Worm (Caenorhabditis elegans) whole organism, L4 larva: ENCODE data around the gene tyr-6.

Source experiments
- F26F4.8 ChIP-seq: fragments of 200-800 bp; sonication (Bioruptor generic); conservative IDR thresholded peaks from 2 replicates; pipeline ENCODE4 v1.3.6; 2022; ENCODE audit warnings: missing genetic modification characterization, missing compliant biosample characterization
- Y105C5A.15 ChIP-seq: fragments of 200-800 bp; sonication (Bioruptor generic); IDR thresholded peaks from 2 replicates; pipeline ENCODE4 v1.3.6; 2022; ENCODE audit warnings: missing genetic modification characterization, missing compliant biosample characterization
- Y48G9A.11 ChIP-seq: fragments of 200-800 bp; sonication (Bioruptor generic); IDR thresholded peaks from 2 replicates; pipeline ENCODE4 v1.3.6; 2022; ENCODE audit warnings: missing genetic modification reagents, missing genetic modification characterization, missing compliant biosample characterization
- ZK546.5 ChIP-seq, 2 experiments: sonication (generic microtip); optimal IDR thresholded peaks; 2 replicates each; lab custom pipeline; 2017; ENCODE audit warnings: missing biosample characterization in 2 of 2, missing genetic modification characterization in 2 of 2
- aha-1 ChIP-seq: fragments of 150-350 bp; peaks from one replicate; lab custom pipeline; 2014; ENCODE audit warnings: missing biosample characterization, missing genetic modification characterization
- ama-1 ChIP-seq: fragments of 150-350 bp; optimal IDR thresholded peaks from 2 replicates; lab custom pipeline; 2014; ENCODE audit warnings: inconsistent platforms, mixed read lengths
- arid-1 ChIP-seq: fragments of 200-800 bp; sonication (Bioruptor generic); conservative IDR thresholded peaks from 2 replicates; pipeline ENCODE4 v1.3.6; 2022; ENCODE audit warnings: missing genetic modification reagents, missing genetic modification characterization, missing compliant biosample characterization
- ceh-20 ChIP-seq: fragments of 200-800 bp; sonication (Bioruptor generic); IDR thresholded peaks from 2 replicates; pipeline ENCODE4 v1.3.6; 2022; ENCODE audit warnings: missing genetic modification reagents, missing genetic modification characterization, missing compliant biosample characterization
- ces-1 ChIP-seq: fragments of 150-350 bp; sonication (generic microtip); optimal IDR thresholded peaks from 4 replicates; lab custom pipeline; 2014; ENCODE audit warnings: missing biosample characterization, missing genetic modification reagents, missing genetic modification characterization
- cey-2 ChIP-seq: sonication (generic microtip); optimal IDR thresholded peaks from 3 replicates; lab custom pipeline; 2017; ENCODE audit warnings: missing genetic modification characterization, mild to moderate bottlenecking, missing compliant biosample characterization, antibody characterized with exemption, borderline replicate concordance; ENCODE audit not compliant: insufficient read depth
- ctbp-1 ChIP-seq: fragments of 200-800 bp; sonication (Bioruptor generic); IDR thresholded peaks from 2 replicates; pipeline ENCODE4 v1.3.6; 2022; ENCODE audit warnings: missing genetic modification reagents, missing genetic modification characterization, missing compliant biosample characterization
- dmd-9 ChIP-seq: fragments of 200-800 bp; sonication (Bioruptor generic); IDR thresholded peaks from 2 replicates; pipeline ENCODE4 v1.3.6; 2022; ENCODE audit warnings: missing genetic modification reagents, missing genetic modification characterization, missing compliant biosample characterization
- hlh-11 ChIP-seq: fragments of 200-800 bp; sonication (Bioruptor generic); optimal IDR thresholded peaks from 2 replicates; lab custom pipeline; 2018; ENCODE audit warnings: mild to moderate bottlenecking, missing genetic modification characterization, missing compliant biosample characterization
- lin-13 ChIP-seq: fragments of 150-350 bp; optimal IDR thresholded peaks from 2 replicates; lab custom pipeline; 2014; ENCODE audit warnings: missing biosample characterization, missing genetic modification reagents, missing genetic modification characterization
- lin-39 ChIP-seq: fragments of 150-350 bp; optimal IDR thresholded peaks from 2 replicates; lab custom pipeline; 2014; ENCODE audit warnings: missing biosample characterization, missing genetic modification reagents, missing genetic modification characterization
- lir-3 ChIP-seq: sonication (generic microtip); optimal IDR thresholded peaks from 2 replicates; lab custom pipeline; 2016; ENCODE audit warnings: mild to moderate bottlenecking, missing genetic modification characterization, missing compliant biosample characterization
- madf-5 ChIP-seq, 2 experiments: fragments of 200-800 bp; sonication (Bioruptor generic); IDR thresholded peaks; 2 replicates each; pipeline ENCODE4 v1.3.6; 2022; ENCODE audit warnings: missing compliant biosample characterization in 2 of 2, missing genetic modification characterization in 2 of 2
- mep-1 ChIP-seq: fragments of 150-350 bp; sonication (generic microtip); optimal IDR thresholded peaks from 3 replicates; lab custom pipeline; 2014; ENCODE audit warnings: missing biosample characterization, missing genetic modification characterization
- nhr-102 ChIP-seq: sonication (generic microtip); optimal IDR thresholded peaks from 2 replicates; lab custom pipeline; 2016; ENCODE audit warnings: mild to moderate bottlenecking, missing genetic modification characterization, moderate library complexity, missing compliant biosample characterization
- nhr-111 ChIP-seq: fragments of 200-800 bp; sonication (Bioruptor generic); optimal IDR thresholded peaks from 2 replicates; lab custom pipeline; 2018; ENCODE audit warnings: mild to moderate bottlenecking, missing genetic modification characterization, missing compliant biosample characterization
- nhr-25 ChIP-seq: sonication (generic microtip); optimal IDR thresholded peaks from 2 replicates; lab custom pipeline; 2017; ENCODE audit warnings: missing genetic modification characterization, mild to moderate bottlenecking, missing compliant biosample characterization, antibody characterized with exemption, moderate library complexity, borderline replicate concordance; ENCODE audit not compliant: insufficient read depth
- php-3 ChIP-seq: fragments of 200-800 bp; sonication (Bioruptor generic); IDR thresholded peaks from 2 replicates; pipeline ENCODE4 v1.3.6; 2022; ENCODE audit warnings: missing genetic modification reagents, missing genetic modification characterization, missing compliant biosample characterization
- pqm-1 ChIP-seq: sonication (generic microtip); optimal IDR thresholded peaks from 2 replicates; lab custom pipeline; 2017; ENCODE audit warnings: missing biosample characterization, missing genetic modification characterization
- saeg-2 ChIP-seq: fragments of 200-800 bp; sonication (Bioruptor generic); IDR thresholded peaks from 2 replicates; pipeline ENCODE4 v1.3.6; 2022; ENCODE audit warnings: missing genetic modification reagents, missing genetic modification characterization, missing compliant biosample characterization
- sdz-12 ChIP-seq: fragments of 200-800 bp; sonication (Bioruptor generic); optimal IDR thresholded peaks from 2 replicates; lab custom pipeline; 2018; ENCODE audit warnings: mild to moderate bottlenecking, missing genetic modification characterization, missing compliant biosample characterization
- set-16 ChIP-seq: fragments of 200-800 bp; sonication (Bioruptor generic); IDR thresholded peaks from 2 replicates; pipeline ENCODE4 v1.3.6; 2022; ENCODE audit warnings: missing genetic modification reagents, missing genetic modification characterization, missing compliant biosample characterization
- skn-1 ChIP-seq: fragments of 150-350 bp; optimal IDR thresholded peaks from 2 replicates; lab custom pipeline; 2014; ENCODE audit warnings: missing biosample characterization, missing genetic modification characterization
- snpc-1.2 ChIP-seq: fragments of 200-800 bp; sonication (Bioruptor generic); IDR thresholded peaks from 2 replicates; pipeline ENCODE4 v1.3.6; 2022; ENCODE audit warnings: missing genetic modification reagents, missing genetic modification characterization, missing compliant biosample characterization
- snpc-4 ChIP-seq: fragments of 150-350 bp; optimal IDR thresholded peaks from 2 replicates; lab custom pipeline; 2014; ENCODE audit warnings: missing biosample characterization, missing genetic modification characterization
- spr-3 ChIP-seq: fragments of 200-800 bp; sonication (Bioruptor generic); optimal IDR thresholded peaks from 2 replicates; lab custom pipeline; 2018; ENCODE audit warnings: mild to moderate bottlenecking, missing genetic modification characterization, missing compliant biosample characterization
- tag-97 ChIP-seq: fragments of 200-800 bp; sonication (Bioruptor generic); IDR thresholded peaks from 2 replicates; pipeline ENCODE4 v1.3.6; 2022; ENCODE audit warnings: missing genetic modification characterization, missing compliant biosample characterization
- unc-39 ChIP-seq: sonication (generic microtip); optimal IDR thresholded peaks from 2 replicates; lab custom pipeline; 2017; ENCODE audit warnings: missing biosample characterization, missing genetic modification characterization
- unc-62 ChIP-seq, 3 experiments: fragments of 150-350 bp in 1 of 3; sonication (generic microtip); optimal IDR thresholded peaks in 2 of 3; peaks in 1 of 3; 1 replicate in 1 of 3; 2 replicates in 2 of 3; lab custom pipeline; 2014 to 2017; ENCODE audit warnings: missing biosample characterization in 3 of 3, missing genetic modification characterization in 3 of 3, missing genetic modification reagents in 3 of 3, missing genotype in 1 of 3
- zag-1 ChIP-seq: fragments of 150-350 bp; optimal IDR thresholded peaks from 2 replicates; lab custom pipeline; 2014; ENCODE audit warnings: missing biosample characterization, missing genetic modification characterization
- zfp-2 ChIP-seq: sonication (generic microtip); optimal IDR thresholded peaks from 2 replicates; lab custom pipeline; 2016; ENCODE audit warnings: mild to moderate bottlenecking, missing genetic modification characterization, missing compliant biosample characterization
- ztf-11 ChIP-seq: fragments of 150-350 bp; optimal IDR thresholded peaks from 2 replicates; lab custom pipeline; 2014; ENCODE audit warnings: missing biosample characterization, missing genetic modification characterization

Gene tyr-6

ce11 chrIV:6526522-6526921 is 46.2 kb downstream of the tyr-6 start (continued):
- TF ChIP-seq ctbp-1 (no peak), Y48G9A.11 (peak; percentile 59; the same call in 1 of the 2 replicates), snpc-1.2 (peak; percentile 91), tag-97 (GFP tag; lab: Robert Waterston, UW) (no peak), set-16 (GFP tag; lab: Robert Waterston, UW) (no peak), spr-3 (GFP tag; lab: Kevin White, UChicago) (no peak), ceh-20 (GFP tag; lab: Robert Waterston, UW) (no peak), ztf-11 (tag; lab: Kevin White, UChicago) (no peak), lin-13 (no peak), Y105C5A.15 (GFP tag; lab: Robert Waterston, UW) (peak; percentile 41; the same call in 1 of the 2 replicates), unc-39 (tag; lab: Kevin White, UChicago) (no peak), madf-5 (GFP tag; IDR thresholded peaks at IDR 0.05; lab: Robert Waterston, UW) (no peak), nhr-102 (tag; lab: Kevin White, UChicago) (no peak), ZK546.5 (tag; optimal IDR thresholded peaks at IDR 0.05; lab: Kevin White, UChicago) (no peak), ama-1 (no peak), lin-39 (no peak)

- TF ChIP-seq saeg-2 (no peak), lir-3 (tag; lab: Kevin White, UChicago) (no peak), unc-62 (GFP tag; optimal IDR thresholded peaks at IDR 0.05 in 1 of 2; lab: Kevin White, UChicago) (peak in 1 of 2 experiments; percentile 94), unc-62 (tag; optimal IDR thresholded peaks at IDR 0.05; lab: Kevin White, UChicago) (no peak)
- TF ChIP-seq, all 104 proteins: peak for 1
These were observed 47.9 kb downstream of the tyr-6 start for ce11 chrIV:6528202-6528601.

- TF ChIP-seq mep-1 (tag; lab: Kevin White, UChicago) = no peak
- no peak for TF ChIP-seq ceh-20 (GFP tag; lab: Robert Waterston, UW)
- TF ChIP-seq ces-1 (GFP tag; lab: Kevin White, UChicago) = no peak
- TF ChIP-seq unc-39 (tag; lab: Kevin White, UChicago) = no peak
- TF ChIP-seq F26F4.8 (GFP tag; lab: Robert Waterston, UW) = no peak
- no peak for TF ChIP-seq pqm-1 (tag; lab: Kevin White, UChicago)
- TF ChIP-seq saeg-2 = no peak
- TF ChIP-seq, all 104 proteins: peak for 0
These were observed 49.5 kb downstream of the tyr-6 start for ce11 chrIV:6529832-6530231.

ce11 chrIV:6531450-6531849 is 51.1 kb downstream of the tyr-6 start, which contains the start of gene C01G5.4:
Gene C01G5.4 (plus strand): TSS chrIV:6531750.
- TF ChIP-seq nhr-111 (no peak), dmd-9 (GFP tag; lab: Robert Waterston, UW) (no peak), ces-1 (GFP tag; lab: Kevin White, UChicago) (no peak), unc-39 (tag; lab: Kevin White, UChicago) (no peak), cey-2 (tag; lab: Kevin White, UChicago) (no peak), sdz-12 (GFP tag; lab: Kevin White, UChicago) (no peak), zag-1 (tag; lab: Kevin White, UChicago) (no peak), hlh-11 (tag; lab: Kevin White, UChicago) (no peak), php-3 (GFP tag; lab: Robert Waterston, UW) (no peak), arid-1 (GFP tag; lab: Robert Waterston, UW) (no peak), aha-1 (tag; lab: Kevin White, UChicago) (no peak), snpc-4 (tag; lab: Kevin White, UChicago) (no peak), nhr-25 (tag; lab: Kevin White, UChicago) (no peak), zfp-2 (tag; lab: Kevin White, UChicago) (no peak), nhr-102 (tag; lab: Kevin White, UChicago) (no peak), skn-1 (no peak)
